Worm (Caenorhabditis elegans) whole organism, L3 larva: ENCODE data around the gene clc-9.

ENCODE experiments used
- R02D3.7 ChIP-seq: fragments of 150-350 bp; optimal IDR thresholded peaks from 2 replicates; lab custom pipeline; 2014; ENCODE audit warnings: missing biosample characterization, missing genetic modification characterization
- aly-2 ChIP-seq: fragments of 150-350 bp; optimal IDR thresholded peaks from 2 replicates; lab custom pipeline; 2014; ENCODE audit warnings: missing biosample characterization, missing genetic modification characterization
- ama-1 ChIP-seq: fragments of 150-350 bp; optimal IDR thresholded peaks from 2 replicates; lab custom pipeline; 2018
- ceh-16 ChIP-seq: sonication (generic microtip); optimal IDR thresholded peaks from 2 replicates; lab custom pipeline; 2017; ENCODE audit warnings: missing biosample characterization, missing genetic modification characterization
- ceh-28 ChIP-seq: fragments of 150-350 bp; optimal IDR thresholded peaks from 2 replicates; lab custom pipeline; 2014; ENCODE audit warnings: missing biosample characterization, missing genetic modification reagents, missing genetic modification characterization
- ceh-82 ChIP-seq: fragments of 150-350 bp; optimal IDR thresholded peaks from 2 replicates; lab custom pipeline; 2014; ENCODE audit warnings: missing biosample characterization, missing genetic modification characterization
- daf-12 ChIP-seq: fragments of 150-350 bp; optimal IDR thresholded peaks from 2 replicates; lab custom pipeline; 2014; ENCODE audit warnings: missing biosample characterization, missing genetic modification reagents, missing genetic modification characterization
- egl-27 ChIP-seq: sonication (generic microtip); optimal IDR thresholded peaks from 4 replicates; lab custom pipeline; 2017; ENCODE audit warnings: missing biosample characterization, missing genetic modification reagents, missing genetic modification characterization
- elt-1 ChIP-seq: fragments of 150-350 bp; optimal IDR thresholded peaks from 2 replicates; lab custom pipeline; 2014; ENCODE audit warnings: missing biosample characterization, missing genetic modification characterization
- elt-2 ChIP-seq: sonication (generic microtip); optimal IDR thresholded peaks from 2 replicates; lab custom pipeline; 2016; ENCODE audit warnings: missing genetic modification reagents, mild to moderate bottlenecking, missing genetic modification characterization, missing compliant biosample characterization
- elt-3 ChIP-seq, 3 experiments: fragments of 150-350 bp in 1 of 3; sonication (generic microtip) in 2 of 3; optimal IDR thresholded peaks; 2 replicates in 2 of 3; 4 replicates in 1 of 3; lab custom pipeline; 2014 to 2017; ENCODE audit warnings: missing biosample characterization in 3 of 3, missing genetic modification characterization in 3 of 3
- eor-1 ChIP-seq, 2 experiments: fragments of 150-350 bp; optimal IDR thresholded peaks; 2 replicates each; lab custom pipeline; 2014 to 2018; ENCODE audit warnings: missing biosample characterization in 2 of 2, missing genetic modification characterization in 2 of 2
- fkh-10 ChIP-seq: sonication (generic microtip); optimal IDR thresholded peaks from 2 replicates; lab custom pipeline; 2017; ENCODE audit warnings: missing biosample characterization, missing genetic modification reagents, missing genetic modification characterization
- fkh-2 ChIP-seq: fragments of 150-350 bp; optimal IDR thresholded peaks from 2 replicates; lab custom pipeline; 2014; ENCODE audit warnings: missing biosample characterization, missing genetic modification reagents, missing genetic modification characterization
- fos-1 ChIP-seq: fragments of 150-350 bp; optimal IDR thresholded peaks from 2 replicates; lab custom pipeline; 2014; ENCODE audit warnings: missing biosample characterization, missing genetic modification characterization
- hmg-11 ChIP-seq: sonication (generic microtip); optimal IDR thresholded peaks from 2 replicates; lab custom pipeline; 2016; ENCODE audit warnings: missing genetic modification characterization, missing compliant biosample characterization
- jun-1 ChIP-seq: fragments of 150-350 bp; optimal IDR thresholded peaks from 2 replicates; lab custom pipeline; 2014; ENCODE audit warnings: missing biosample characterization, missing genetic modification reagents, missing genetic modification characterization
- lin-15B ChIP-seq: fragments of 150-350 bp; optimal IDR thresholded peaks from 2 replicates; lab custom pipeline; 2014; ENCODE audit warnings: missing biosample characterization, missing genetic modification characterization
- lin-39 ChIP-seq: fragments of 150-350 bp; optimal IDR thresholded peaks from 2 replicates; lab custom pipeline; 2018; ENCODE audit warnings: missing biosample characterization, missing genetic modification reagents, missing genetic modification characterization
- lsy-12 ChIP-seq: sonication (generic microtip); optimal IDR thresholded peaks from 2 replicates; lab custom pipeline; 2016; ENCODE audit warnings: mild to moderate bottlenecking, missing genetic modification characterization, missing compliant biosample characterization
- mdl-1 ChIP-seq: fragments of 150-350 bp; optimal IDR thresholded peaks from 2 replicates; lab custom pipeline; 2014; ENCODE audit warnings: missing biosample characterization, missing genetic modification characterization
- mml-1 ChIP-seq: fragments of 150-350 bp; sonication (generic microtip); optimal IDR thresholded peaks from 3 replicates; lab custom pipeline; 2014; ENCODE audit warnings: missing biosample characterization, missing genetic modification characterization
- nfya-1 ChIP-seq: sonication (generic microtip); optimal IDR thresholded peaks from 2 replicates; lab custom pipeline; 2017; ENCODE audit warnings: missing genetic modification characterization, mild to moderate bottlenecking, missing compliant biosample characterization, antibody characterized with exemption, moderate library complexity; ENCODE audit not compliant: insufficient read depth
- nhr-11 ChIP-seq: fragments of 150-350 bp; optimal IDR thresholded peaks from 2 replicates; lab custom pipeline; 2014; ENCODE audit warnings: missing biosample characterization, missing genetic modification characterization
- nhr-12 ChIP-seq: fragments of 150-350 bp; optimal IDR thresholded peaks from 2 replicates; lab custom pipeline; 2014; ENCODE audit warnings: missing biosample characterization, missing genetic modification characterization
- nhr-237 ChIP-seq: fragments of 150-350 bp; optimal IDR thresholded peaks from 2 replicates; lab custom pipeline; 2014; ENCODE audit warnings: missing biosample characterization, missing genetic modification characterization
- nhr-25 ChIP-seq: sonication (generic microtip); optimal IDR thresholded peaks from 2 replicates; lab custom pipeline; 2017; ENCODE audit warnings: missing biosample characterization, missing genetic modification characterization
- nhr-43 ChIP-seq: sonication (generic microtip); optimal IDR thresholded peaks from 2 replicates; lab custom pipeline; 2016; ENCODE audit warnings: mild to moderate bottlenecking, missing genetic modification characterization, missing compliant biosample characterization; ENCODE audit not compliant: poor library complexity, severe bottlenecking
- nhr-67 ChIP-seq: fragments of 150-350 bp; optimal IDR thresholded peaks from 2 replicates; lab custom pipeline; 2014; ENCODE audit warnings: missing biosample characterization, missing genetic modification characterization
- nhr-76 ChIP-seq: fragments of 150-350 bp; sonication (generic microtip); optimal IDR thresholded peaks from 5 replicates; lab custom pipeline; 2014; ENCODE audit warnings: missing biosample characterization, missing genetic modification characterization
- nhr-77 ChIP-seq: fragments of 150-350 bp; optimal IDR thresholded peaks from 2 replicates; lab custom pipeline; 2014; ENCODE audit warnings: missing biosample characterization, missing genetic modification characterization
- pha-4 ChIP-seq: fragments of 150-350 bp; optimal IDR thresholded peaks from 2 replicates; lab custom pipeline; 2014; ENCODE audit warnings: missing biosample characterization, missing genetic modification reagents, missing genetic modification characterization
- sea-2 ChIP-seq: fragments of 150-350 bp; sonication (generic microtip); optimal IDR thresholded peaks from 4 replicates; lab custom pipeline; 2014; ENCODE audit warnings: missing biosample characterization, missing genetic modification reagents, missing genetic modification characterization
- snpc-4 ChIP-seq: fragments of 150-350 bp; optimal IDR thresholded peaks from 2 replicates; lab custom pipeline; 2014; ENCODE audit warnings: missing biosample characterization, missing genetic modification characterization
- tbx-2 ChIP-seq: sonication (generic microtip); optimal IDR thresholded peaks from 2 replicates; lab custom pipeline; 2016; ENCODE audit warnings: mild to moderate bottlenecking, missing genetic modification characterization, missing compliant biosample characterization
- unc-39 ChIP-seq: sonication (generic microtip); optimal IDR thresholded peaks from 4 replicates; lab custom pipeline; 2017; ENCODE audit warnings: missing biosample characterization, missing genetic modification characterization
- unc-62 ChIP-seq: fragments of 150-350 bp; sonication (generic microtip); optimal IDR thresholded peaks from 4 replicates; lab custom pipeline; 2014; ENCODE audit warnings: missing biosample characterization, missing genetic modification reagents, missing genetic modification characterization
- zag-1 ChIP-seq: fragments of 150-350 bp; optimal IDR thresholded peaks from 2 replicates; lab custom pipeline; 2014; ENCODE audit warnings: missing biosample characterization, missing genetic modification characterization
- ztf-11 ChIP-seq: fragments of 150-350 bp; optimal IDR thresholded peaks from 2 replicates; lab custom pipeline; 2014; ENCODE audit warnings: missing biosample characterization, missing genetic modification characterization
- ztf-4 ChIP-seq: fragments of 150-350 bp; optimal IDR thresholded peaks from 2 replicates; lab custom pipeline; 2014; ENCODE audit warnings: missing biosample characterization, missing genetic modification characterization

clc-9 gene

DNA sequence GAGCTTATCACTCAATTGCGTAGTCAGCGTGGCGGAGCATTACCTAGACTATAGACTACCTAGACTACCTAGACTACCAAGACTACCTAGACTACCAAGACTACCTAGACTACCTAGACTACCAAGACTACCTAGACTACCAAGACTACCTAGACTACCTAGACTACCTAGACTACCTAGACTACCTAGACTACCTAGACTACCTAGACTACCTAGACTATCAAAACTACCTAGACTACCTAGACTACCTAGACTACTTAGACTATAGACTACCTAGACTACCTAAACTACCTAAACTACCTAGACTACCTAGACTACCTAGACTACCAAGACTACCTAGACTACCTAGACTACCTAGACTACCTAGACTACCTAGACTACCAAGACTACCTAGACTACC lies 41.8 kb upstream of the clc-9 start:
- TF ChIP-seq nhr-237 (tag; lab: Kevin White, UChicago) (peak; percentile 91), nhr-43 (tag; lab: Kevin White, UChicago) (peak; percentile 49)

ce11 chrIV:11078482-11078881 lies 34.3 kb upstream of the clc-9 start, which contains the start of gene Y5F2A.4:
Gene Y5F2A.4, minus strand, starts transcription at chrIV:11078582.
- TF ChIP-seq ceh-16 (tag; lab: Kevin White, UChicago): no peak
- TF ChIP-seq ztf-4 (tag; lab: Kevin White, UChicago): no peak
- no peak for TF ChIP-seq nhr-43 (tag; lab: Kevin White, UChicago)
- TF ChIP-seq fos-1 (tag; lab: Kevin White, UChicago): no peak
- no peak for TF ChIP-seq R02D3.7 (tag; lab: Kevin White, UChicago)
- TF ChIP-seq egl-27: no peak
- TF ChIP-seq unc-39 (tag; lab: Kevin White, UChicago): no peak
- no peak for TF ChIP-seq tbx-2 (tag; lab: Kevin White, UChicago)
- no peak for TF ChIP-seq eor-1 (tag; optimal IDR thresholded peaks at IDR 0.05; lab: Kevin White, UChicago)
- TF ChIP-seq ztf-11: no peak
- TF ChIP-seq fkh-10: no peak

ce11 chrIV:11080823-11081285 lies 31.9 kb upstream of the clc-9 start, which contains the start of gene atg-7:
Gene atg-7, minus strand, starts transcription at chrIV:11081055.
- peak; percentile 94 for TF ChIP-seq ama-1
- TF ChIP-seq lsy-12 (tag; lab: Kevin White, UChicago): peak; percentile 18
- no peak for TF ChIP-seq unc-39 (tag; lab: Kevin White, UChicago)
- TF ChIP-seq aly-2 (tag; lab: Kevin White, UChicago): no peak
- TF ChIP-seq eor-1 (tag; optimal IDR thresholded peaks at IDR 0.05; lab: Kevin White, UChicago): no peak
- peak; percentile 13 for TF ChIP-seq pha-4 (tag; lab: Kevin White, UChicago)

ce11 chrIV:11082153-11082552 lies 30.6 kb upstream of the clc-9 start, which contains the start of gene let-70:
Gene let-70, minus strand, starts transcription at chrIV:11082253.
- TF ChIP-seq ceh-16 (tag; lab: Kevin White, UChicago): no peak
- TF ChIP-seq daf-12 (tag; lab: Kevin White, UChicago): no peak
- TF ChIP-seq unc-39 (tag; lab: Kevin White, UChicago): no peak
- no peak for TF ChIP-seq ceh-82 (tag; lab: Kevin White, UChicago)
- no peak for TF ChIP-seq ztf-11
- no peak for TF ChIP-seq elt-2 (tag; lab: Kevin White, UChicago)
- no peak for TF ChIP-seq lsy-12 (tag; lab: Kevin White, UChicago)
- no peak for TF ChIP-seq unc-62
- TF ChIP-seq elt-1 (tag; lab: Kevin White, UChicago): no peak
- TF ChIP-seq nhr-12 (tag; lab: Kevin White, UChicago): no peak
- TF ChIP-seq mml-1 (tag; lab: Kevin White, UChicago): no peak
- TF ChIP-seq hmg-11: no peak
- TF ChIP-seq nhr-67 (tag; lab: Kevin White, UChicago): no peak
- no peak for TF ChIP-seq nhr-77 (tag; lab: Kevin White, UChicago)
- TF ChIP-seq ztf-4 (tag; lab: Kevin White, UChicago): no peak
- TF ChIP-seq fkh-2 (tag; lab: Kevin White, UChicago): no peak
- TF ChIP-seq nhr-76 (tag; lab: Kevin White, UChicago): no peak

ce11 chrIV:11082789-11083235 lies 29.9 kb upstream of the clc-9 start:
- TF ChIP-seq nhr-25 (tag; lab: Kevin White, UChicago) (peak; percentile 96), elt-1 (tag; lab: Kevin White, UChicago) (peak; percentile 12), unc-39 (tag; lab: Kevin White, UChicago) (no peak), lin-15B (tag; lab: Kevin White, UChicago) (peak; percentile 83), ceh-28 (tag; lab: Kevin White, UChicago) (peak; percentile 96), aly-2 (tag; lab: Kevin White, UChicago) (no peak), hmg-11 (peak; percentile 99), R02D3.7 (tag; lab: Kevin White, UChicago) (peak; percentile 74), tbx-2 (tag; lab: Kevin White, UChicago) (peak; percentile 86), fkh-10 (peak; percentile 49), ceh-82 (tag; lab: Kevin White, UChicago) (peak; percentile 22), lsy-12 (tag; lab: Kevin White, UChicago) (peak; percentile 88), pha-4 (tag; lab: Kevin White, UChicago) (peak; percentile 88), zag-1 (tag; lab: Kevin White, UChicago) (peak; percentile 91), jun-1 (tag; lab: Kevin White, UChicago) (peak; percentile 92), daf-12 (tag; lab: Kevin White, UChicago) (no peak), nfya-1 (tag; lab: Kevin White, UChicago) (peak; percentile 94), egl-27 (peak; percentile 91), sea-2 (GFP tag; lab: Kevin White, UChicago) (peak; percentile 21), nhr-67 (tag; lab: Kevin White, UChicago) (no peak), mml-1 (tag; lab: Kevin White, UChicago) (no peak), nhr-11 (peak; percentile 83), unc-62 (peak; percentile 90), mdl-1 (tag; lab: Kevin White, UChicago) (peak; percentile 13), eor-1 (tag; optimal IDR thresholded peaks at IDR 0.05; lab: Kevin White, UChicago) (no peak), snpc-4 (tag; lab: Kevin White, UChicago) (peak; percentile 55), ceh-16 (tag; lab: Kevin White, UChicago) (no peak), elt-3 (tag; optimal IDR thresholded peaks at IDR 0.05; lab: Kevin White, UChicago) (peak in 1 of 3 experiments; percentile 1), nhr-77 (tag; lab: Kevin White, UChicago) (peak; percentile 16), ztf-11 (no peak), nhr-12 (tag; lab: Kevin White, UChicago) (no peak), lin-39 (tag; lab: Kevin White, UChicago) (peak; percentile 91), fkh-2 (tag; lab: Kevin White, UChicago) (peak; percentile 37)
